Worm (Caenorhabditis elegans) whole organism, young adult: Measurements from ENCODE around the gene C28H8.2.
A peak's percentile ranks its signal among the peaks of the same experiment; 100 is the strongest.

Experiments
- B0019.2 ChIP-seq: fragments of 200-800 bp; sonication (Bioruptor generic); conservative IDR thresholded peaks from 2 replicates; pipeline ENCODE4 v1.3.6; 2022; ENCODE audit warnings: missing genetic modification reagents, missing genetic modification characterization, missing compliant biosample characterization
- C17E4.6 ChIP-seq: fragments of 200-800 bp; sonication (Bioruptor generic); IDR thresholded peaks from 2 replicates; pipeline ENCODE4 v1.3.6; 2022; ENCODE audit warnings: missing genetic modification reagents, missing genetic modification characterization, missing compliant biosample characterization
- F23B12.7 ChIP-seq: sonication (generic microtip); optimal IDR thresholded peaks from 2 replicates; lab custom pipeline; 2017; ENCODE audit warnings: missing genetic modification characterization, mild to moderate bottlenecking, missing compliant biosample characterization, antibody characterized with exemption, moderate library complexity; ENCODE audit not compliant: insufficient read depth
- F33H1.4 ChIP-seq: fragments of 200-800 bp; sonication (Bioruptor generic); IDR thresholded peaks from 2 replicates; pipeline ENCODE4 v1.3.6; 2022; ENCODE audit warnings: missing genetic modification reagents, missing genetic modification characterization, missing compliant biosample characterization
- F39B2.1 ChIP-seq: fragments of 200-800 bp; sonication (Bioruptor generic); IDR thresholded peaks from 2 replicates; pipeline ENCODE4 v1.3.6; 2022; ENCODE audit warnings: missing genetic modification reagents, missing genetic modification characterization, missing compliant biosample characterization
- F52B5.7 ChIP-seq: sonication (generic microtip); optimal IDR thresholded peaks from 2 replicates; lab custom pipeline; 2016; ENCODE audit warnings: mild to moderate bottlenecking, missing genetic modification characterization, missing compliant biosample characterization
- F57C9.4 ChIP-seq: sonication (generic microtip); optimal IDR thresholded peaks from 2 replicates; lab custom pipeline; 2017; ENCODE audit warnings: mild to moderate bottlenecking, missing genetic modification characterization, missing compliant biosample characterization
- T26A5.8 ChIP-seq: sonication (generic microtip); optimal IDR thresholded peaks from 2 replicates; lab custom pipeline; 2016; ENCODE audit warnings: missing genetic modification characterization, missing compliant biosample characterization
- Y79H2A.3 ChIP-seq: fragments of 200-800 bp; sonication (Bioruptor generic); conservative IDR thresholded peaks from 2 replicates; pipeline ENCODE4 v1.3.6; 2022; ENCODE audit warnings: missing genetic modification reagents, missing genetic modification characterization, missing compliant biosample characterization
- ZK185.1 ChIP-seq: sonication (generic microtip); optimal IDR thresholded peaks from 2 replicates; lab custom pipeline; 2016; ENCODE audit warnings: mild to moderate bottlenecking, missing genetic modification characterization, missing compliant biosample characterization; ENCODE audit not compliant: poor library complexity, severe bottlenecking
- aptf-2 ChIP-seq: fragments of 200-800 bp; sonication (Bioruptor generic); conservative IDR thresholded peaks from 2 replicates; pipeline ENCODE4 v1.3.6; 2022; ENCODE audit warnings: missing genetic modification reagents, missing genetic modification characterization, missing compliant biosample characterization
- atf-7 ChIP-seq: sonication (generic microtip); optimal IDR thresholded peaks from 2 replicates; lab custom pipeline; 2017; ENCODE audit warnings: mild to moderate bottlenecking, missing genetic modification characterization, missing compliant biosample characterization
- athp-1 ChIP-seq: sonication (generic microtip); optimal IDR thresholded peaks from 2 replicates; lab custom pipeline; 2017; ENCODE audit warnings: mild to moderate bottlenecking, missing genetic modification characterization, missing compliant biosample characterization
- ccch-3 ChIP-seq: fragments of 200-800 bp; sonication (Bioruptor generic); optimal IDR thresholded peaks from 2 replicates; lab custom pipeline; 2018; ENCODE audit warnings: mild to moderate bottlenecking, missing genetic modification characterization, missing compliant biosample characterization
- ceh-58 ChIP-seq: fragments of 200-800 bp; sonication (Bioruptor generic); IDR thresholded peaks from 2 replicates; pipeline ENCODE4 v1.3.6; 2022; ENCODE audit warnings: missing genetic modification characterization, missing compliant biosample characterization
- ceh-79 ChIP-seq: sonication (generic microtip); optimal IDR thresholded peaks from 2 replicates; lab custom pipeline; 2017; ENCODE audit warnings: mild to moderate bottlenecking, missing genetic modification characterization, missing compliant biosample characterization
- dox-1 ChIP-seq: fragments of 200-800 bp; sonication (Bioruptor generic); IDR thresholded peaks from 2 replicates; pipeline ENCODE4 v1.3.6; 2022; ENCODE audit warnings: missing genetic modification reagents, missing genetic modification characterization, missing compliant biosample characterization
- egl-44 ChIP-seq: fragments of 200-800 bp; sonication (Bioruptor generic); IDR thresholded peaks from 2 replicates; pipeline ENCODE4 v1.3.6; 2022; ENCODE audit warnings: missing genetic modification reagents, missing genetic modification characterization, missing compliant biosample characterization
- ets-4 ChIP-seq: fragments of 200-800 bp; sonication (Bioruptor generic); optimal IDR thresholded peaks from 2 replicates; lab custom pipeline; 2018; ENCODE audit warnings: mild to moderate bottlenecking, missing genetic modification characterization, missing compliant biosample characterization
- fkh-3 ChIP-seq: sonication (generic microtip); optimal IDR thresholded peaks from 2 replicates; lab custom pipeline; 2016; ENCODE audit warnings: mild to moderate bottlenecking, missing genetic modification characterization, missing compliant biosample characterization
- gei-17 ChIP-seq: fragments of 200-800 bp; sonication (Bioruptor generic); optimal IDR thresholded peaks from 2 replicates; lab custom pipeline; 2018; ENCODE audit warnings: mild to moderate bottlenecking, missing genetic modification characterization, missing compliant biosample characterization
- hlh-26 ChIP-seq: fragments of 200-800 bp; sonication (Bioruptor generic); conservative IDR thresholded peaks from 2 replicates; pipeline ENCODE4 v1.3.6; 2022; ENCODE audit warnings: missing genetic modification reagents, missing genetic modification characterization, missing compliant biosample characterization
- hmg-20 ChIP-seq: fragments of 200-800 bp; sonication (Bioruptor generic); IDR thresholded peaks from 2 replicates; pipeline ENCODE4 v1.3.6; 2022; ENCODE audit warnings: missing genetic modification reagents, missing genetic modification characterization, missing compliant biosample characterization
- lin-35 ChIP-seq, 3 experiments: fragments of 150-350 bp in 2 of 3; sonication (generic microtip) in 1 of 3; optimal IDR thresholded peaks; 2 replicates each; lab custom pipeline; 2014 to 2018; ENCODE audit warnings: missing biosample characterization in 3 of 3, missing genetic modification characterization in 3 of 3, missing genetic modification reagents in 3 of 3
- lin-54 ChIP-seq: fragments of 200-800 bp; sonication (Bioruptor generic); optimal IDR thresholded peaks from 2 replicates; lab custom pipeline; 2018; ENCODE audit warnings: mild to moderate bottlenecking, missing genetic modification characterization, missing compliant biosample characterization
- madf-3 ChIP-seq: fragments of 200-800 bp; sonication (Bioruptor generic); IDR thresholded peaks from 2 replicates; pipeline ENCODE4 v1.3.6; 2022; ENCODE audit warnings: missing genetic modification reagents, missing genetic modification characterization, missing compliant biosample characterization
- madf-6 ChIP-seq: fragments of 200-800 bp; sonication (Bioruptor generic); IDR thresholded peaks from 2 replicates; pipeline ENCODE4 v1.3.6; 2022; ENCODE audit warnings: missing genetic modification reagents, missing genetic modification characterization, missing compliant biosample characterization
- nhr-120 ChIP-seq: fragments of 200-800 bp; sonication (Bioruptor generic); IDR thresholded peaks from 2 replicates; pipeline ENCODE4 v1.3.6; 2022; ENCODE audit warnings: missing genetic modification characterization, missing compliant biosample characterization
- nhr-80 ChIP-seq: sonication (generic microtip); optimal IDR thresholded peaks from 2 replicates; lab custom pipeline; 2016; ENCODE audit warnings: missing genetic modification characterization, missing compliant biosample characterization
- pbrm-1 ChIP-seq: fragments of 200-800 bp; sonication (Bioruptor generic); IDR thresholded peaks from 2 replicates; pipeline ENCODE4 v1.3.6; 2022; ENCODE audit warnings: missing genetic modification reagents, missing genetic modification characterization, missing compliant biosample characterization
- pha-4 ChIP-seq: fragments of 150-350 bp; sonication (generic microtip); optimal IDR thresholded peaks from 2 replicates; lab custom pipeline; 2014; ENCODE audit warnings: missing biosample characterization, missing genetic modification reagents, missing genetic modification characterization
- repo-1 ChIP-seq: sonication (generic microtip); optimal IDR thresholded peaks from 2 replicates; lab custom pipeline; 2017; ENCODE audit warnings: mild to moderate bottlenecking, missing genetic modification characterization, missing compliant biosample characterization
- snpc-1.1 ChIP-seq: sonication (generic microtip); optimal IDR thresholded peaks from 2 replicates; lab custom pipeline; 2017; ENCODE audit warnings: missing genetic modification characterization, mild to moderate bottlenecking, missing compliant biosample characterization, antibody characterized with exemption, moderate library complexity, missing genotype, missing genetic modification reagents; ENCODE audit not compliant: insufficient read depth
- snpc-1.3 ChIP-seq: sonication (generic microtip); optimal IDR thresholded peaks from 2 replicates; lab custom pipeline; 2017; ENCODE audit warnings: missing genetic modification characterization, mild to moderate bottlenecking, missing compliant biosample characterization, antibody characterized with exemption, moderate library complexity, missing genotype, missing genetic modification reagents; ENCODE audit not compliant: insufficient read depth
- snpc-3.4 ChIP-seq: sonication (generic microtip); optimal IDR thresholded peaks from 2 replicates; lab custom pipeline; 2017; ENCODE audit warnings: missing genetic modification characterization, mild to moderate bottlenecking, missing compliant biosample characterization, antibody characterized with exemption, moderate library complexity, missing genotype, missing genetic modification reagents
- tbp1 ChIP-seq: fragments of 200-800 bp; sonication (Bioruptor generic); optimal IDR thresholded peaks from 2 replicates; lab custom pipeline; 2018; ENCODE audit warnings: mild to moderate bottlenecking, missing genetic modification characterization, missing compliant biosample characterization
- ztf-25 ChIP-seq: fragments of 200-800 bp; sonication (Bioruptor generic); IDR thresholded peaks from 2 replicates; pipeline ENCODE4 v1.3.6; 2022; ENCODE audit warnings: missing genetic modification reagents, missing genetic modification characterization, missing compliant biosample characterization
- ztf-28 ChIP-seq: fragments of 200-800 bp; sonication (Bioruptor generic); IDR thresholded peaks from 2 replicates; pipeline ENCODE4 v1.3.6; 2022; ENCODE audit warnings: missing genetic modification reagents, missing genetic modification characterization, missing compliant biosample characterization
- ztf-3 ChIP-seq: fragments of 200-800 bp; sonication (Bioruptor generic); optimal IDR thresholded peaks from 2 replicates; lab custom pipeline; 2018; ENCODE audit warnings: mild to moderate bottlenecking, missing genetic modification characterization, missing compliant biosample characterization
- ztf-6 ChIP-seq: fragments of 200-800 bp; sonication (Bioruptor generic); IDR thresholded peaks from 2 replicates; pipeline ENCODE4 v1.3.6; 2022; ENCODE audit warnings: missing genetic modification reagents, missing genetic modification characterization, missing compliant biosample characterization

The C28H8.2 gene

DNA sequence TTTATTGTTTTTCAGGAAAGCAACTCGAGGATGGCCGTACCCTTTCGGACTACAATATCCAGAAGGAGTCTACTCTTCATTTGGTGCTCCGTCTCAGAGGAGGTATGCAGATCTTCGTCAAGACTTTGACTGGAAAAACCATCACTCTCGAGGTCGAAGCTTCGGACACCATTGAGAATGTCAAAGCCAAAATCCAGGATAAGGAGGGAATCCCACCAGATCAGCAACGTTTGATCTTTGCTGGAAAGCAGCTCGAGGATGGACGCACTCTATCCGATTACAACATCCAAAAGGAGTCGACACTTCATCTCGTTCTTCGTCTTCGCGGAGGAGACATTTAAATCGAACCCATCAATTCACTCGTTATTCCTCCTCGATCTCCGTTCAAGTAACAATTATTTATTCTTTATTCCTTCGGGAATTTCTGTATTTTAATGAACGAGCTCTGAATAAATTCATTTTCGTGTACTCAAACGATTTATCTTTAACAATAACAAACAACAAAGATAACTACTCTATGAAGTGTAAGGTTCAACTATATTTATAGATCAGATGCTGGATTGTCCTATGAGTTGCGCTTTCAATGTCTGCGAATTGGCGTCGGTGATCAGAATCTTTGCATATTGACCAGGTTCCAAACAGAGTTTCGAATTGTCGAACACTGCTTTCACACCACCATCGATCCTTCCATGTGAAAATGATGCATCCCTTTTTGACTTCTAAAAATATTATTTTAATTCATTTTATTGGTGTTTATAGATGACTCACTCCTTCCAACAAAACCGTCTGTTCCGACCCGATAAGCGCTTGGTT lies 23.5 kb downstream of the C28H8.2 start (continued):
- peak; percentile 71 for TF ChIP-seq madf-6 (GFP tag; lab: Robert Waterston, UW)
- TF ChIP-seq gei-17, result peak; percentile 41
- peak; percentile 5 for TF ChIP-seq ets-4 (GFP tag; lab: Kevin White, UChicago)
- no peak for TF ChIP-seq ztf-6 (GFP tag; lab: Robert Waterston, UW)
- TF ChIP-seq F39B2.1 (GFP tag; lab: Robert Waterston, UW), result 0 out of 2 replicates have a peak, but pooled peaks have one; percentile 4
- TF ChIP-seq snpc-1.3 (tag; lab: Kevin White, UChicago), result no peak
- TF ChIP-seq ztf-28 (GFP tag; lab: Robert Waterston, UW), result no peak
- TF ChIP-seq snpc-3.4 (tag; lab: Kevin White, UChicago), result peak; percentile 72
- TF ChIP-seq C17E4.6 (GFP tag; lab: Robert Waterston, UW), result 0 out of 2 replicates have a peak, but pooled peaks have one; percentile 31
- TF ChIP-seq egl-44 (GFP tag; lab: Robert Waterston, UW), result peak; percentile 66
- TF ChIP-seq madf-3 (GFP tag; lab: Robert Waterston, UW), result peak; percentile 85
- TF ChIP-seq lin-54 (GFP tag; lab: Kevin White, UChicago), result peak; percentile 62
- peak; percentile 15 for TF ChIP-seq pbrm-1 (GFP tag; lab: Robert Waterston, UW)
- TF ChIP-seq Y79H2A.3 (GFP tag; lab: Robert Waterston, UW), result peak; percentile 92; the same call in 1 of the 2 replicates
- TF ChIP-seq B0019.2 (GFP tag; lab: Robert Waterston, UW), result no peak
- TF ChIP-seq fkh-3 (tag; lab: Kevin White, UChicago), result peak; percentile 3
- peak; percentile 26 for TF ChIP-seq F23B12.7 (tag; lab: Kevin White, UChicago)
- TF ChIP-seq athp-1 (tag; lab: Kevin White, UChicago), result peak; percentile 82
- peak; percentile 21 for TF ChIP-seq ztf-3
- TF ChIP-seq F57C9.4, result no peak
- TF ChIP-seq repo-1 (tag; lab: Kevin White, UChicago), result peak; percentile 96
- TF ChIP-seq ceh-58, result peak; percentile 81; the same call in 1 of the 2 replicates
- peak in 1 of 3 experiments; percentile 78 for TF ChIP-seq lin-35 (GFP tag; optimal IDR thresholded peaks at IDR 0.05; lab: Kevin White, UChicago)
- peak; percentile 75 for TF ChIP-seq ZK185.1
- no peak for TF ChIP-seq aptf-2 (GFP tag; lab: Robert Waterston, UW)
- TF ChIP-seq nhr-80 (tag; lab: Kevin White, UChicago), result peak; percentile 17
- TF ChIP-seq hmg-20 (GFP tag; lab: Robert Waterston, UW), result 0 out of 2 replicates have a peak, but pooled peaks have one; percentile 30
- peak; percentile 81 for TF ChIP-seq atf-7 (tag; lab: Kevin White, UChicago)
- TF ChIP-seq T26A5.8 (tag; lab: Kevin White, UChicago), result peak; percentile 56
- TF ChIP-seq ceh-79 (tag; lab: Kevin White, UChicago), result no peak
- peak; percentile 56 for TF ChIP-seq dox-1 (GFP tag; lab: Robert Waterston, UW)
- TF ChIP-seq snpc-1.1 (tag; lab: Kevin White, UChicago), result peak; percentile 73
- peak; percentile 62 for TF ChIP-seq tbp1
- no peak for TF ChIP-seq ztf-25
- TF ChIP-seq nhr-120 (GFP tag; lab: Robert Waterston, UW), result no peak; the same call in 1 of the 2 replicates
- TF ChIP-seq F52B5.7 (tag; lab: Kevin White, UChicago), result peak; percentile 62
- peak; percentile 60 for TF ChIP-seq pha-4
- no peak for TF ChIP-seq ccch-3 (GFP tag; lab: Kevin White, UChicago)
- TF ChIP-seq hlh-26 (GFP tag; lab: Robert Waterston, UW), result no peak
- TF ChIP-seq F33H1.4 (GFP tag; lab: Robert Waterston, UW), result peak; percentile 30; the same call in 1 of the 2 replicates
